Fruit fly (Drosophila melanogaster) whole organism, wandering third instar larva: Measurements from ENCODE around the gene Hr38.

Experiments used
- Abd-B ChIP-seq: fragments of >200 bp; optimal IDR thresholded peaks from 2 replicates; lab custom pipeline; 2017; ENCODE audit warnings: missing biosample characterization, missing genetic modification characterization
- CG32264 ChIP-seq: fragments of 200-800 bp; sonication (Bioruptor generic); optimal IDR thresholded peaks from 2 replicates; lab custom pipeline; 2016; ENCODE audit warnings: missing biosample characterization, missing genetic modification characterization
- CG9705 ChIP-seq: fragments of 200-800 bp; sonication (Bioruptor generic); optimal IDR thresholded peaks from 2 replicates; lab custom pipeline; 2018; ENCODE audit warnings: missing biosample characterization, mild to moderate bottlenecking, missing genetic modification characterization
- CrebA ChIP-seq: fragments of 200-800 bp; sonication (Bioruptor generic); optimal IDR thresholded peaks from 2 replicates; lab custom pipeline; 2016; ENCODE audit warnings: missing biosample characterization, mild to moderate bottlenecking, missing genetic modification characterization, borderline replicate concordance
- Dfd ChIP-seq: fragments of >200 bp; optimal IDR thresholded peaks from 2 replicates; lab custom pipeline; 2017; ENCODE audit warnings: missing biosample characterization, missing genetic modification characterization
- Dif ChIP-seq: fragments of 200-275, 200-300 bp; sonication (Bioruptor generic); optimal IDR thresholded peaks from 2 replicates; lab custom pipeline; 2018; ENCODE audit warnings: missing biosample characterization, missing genetic modification characterization; ENCODE audit not compliant: partially characterized antibody
- GATAd ChIP-seq: sonication (Bioruptor generic); optimal IDR thresholded peaks from 2 replicates; lab custom pipeline; 2016; ENCODE audit warnings: missing biosample characterization, missing genetic modification characterization
- HLH106 ChIP-seq: fragments of 200-800 bp; optimal IDR thresholded peaks from 3 replicates; lab custom pipeline; 2019; ENCODE audit warnings: missing biosample characterization, mild to moderate bottlenecking, missing genetic modification characterization, moderate library complexity
- Hnf4 ChIP-seq: fragments of 200-800 bp; sonication (Bioruptor generic); optimal IDR thresholded peaks from 2 replicates; lab custom pipeline; 2016; ENCODE audit warnings: missing biosample characterization, mild to moderate bottlenecking, missing genetic modification characterization
- Hr78 ChIP-seq: fragments of >200 bp; optimal IDR thresholded peaks from 2 replicates; lab custom pipeline; 2017; ENCODE audit warnings: missing biosample characterization, missing genetic modification characterization
- Hr83 ChIP-seq: fragments of 200-300 bp; sonication (Bioruptor generic); optimal IDR thresholded peaks from 2 replicates; lab custom pipeline; 2016; ENCODE audit warnings: missing biosample characterization, mild to moderate bottlenecking, missing genetic modification characterization, moderate library complexity; ENCODE audit not compliant: poor library complexity, severe bottlenecking
- Jra ChIP-seq: sonication (Bioruptor generic); optimal IDR thresholded peaks from 2 replicates; lab custom pipeline; 2016; ENCODE audit warnings: missing biosample characterization, missing genetic modification characterization
- Mio ChIP-seq: sonication (Bioruptor generic); optimal IDR thresholded peaks from 2 replicates; lab custom pipeline; 2016; ENCODE audit warnings: missing biosample characterization, missing genetic modification characterization
- Myc ChIP-seq: fragments of >200 bp; optimal IDR thresholded peaks from 2 replicates; lab custom pipeline; 2017
- N ChIP-seq: fragments of >200 bp; optimal IDR thresholded peaks from 2 replicates; lab custom pipeline; 2018; ENCODE audit warnings: missing biosample characterization, missing external identifiers, missing genetic modification characterization
- OdsH ChIP-seq: fragments of 200-800 bp; sonication (Bioruptor generic); optimal IDR thresholded peaks from 2 replicates; lab custom pipeline; 2016; ENCODE audit warnings: missing biosample characterization, mild to moderate bottlenecking, missing genetic modification characterization
- Rel ChIP-seq, 2 experiments: fragments of 200-800 bp; sonication (Bioruptor generic) in 1 of 2; optimal IDR thresholded peaks; 2 replicates in 1 of 2; 3 replicates in 1 of 2; lab custom pipeline; 2016 to 2019; ENCODE audit warnings: mild to moderate bottlenecking in 2 of 2, missing biosample characterization in 2 of 2, missing genetic modification characterization in 2 of 2, moderate library complexity in 1 of 2
- Sp1 ChIP-seq: fragments of 200-800 bp; sonication (Bioruptor generic); optimal IDR thresholded peaks from 3 replicates; lab custom pipeline; 2019; ENCODE audit warnings: missing biosample characterization, mild to moderate bottlenecking, missing genetic modification characterization, moderate library complexity
- Vsx2 ChIP-seq: fragments of 200-300, 225-300 bp; sonication (Bioruptor generic); optimal IDR thresholded peaks from 2 replicates; lab custom pipeline; 2018; ENCODE audit warnings: missing biosample characterization, missing genetic modification characterization; ENCODE audit not compliant: partially characterized antibody
- br ChIP-seq: fragments of 200-800 bp; sonication (Bioruptor generic); optimal IDR thresholded peaks from 2 replicates; lab custom pipeline; 2016; ENCODE audit warnings: missing biosample characterization, missing genetic modification characterization
- brk ChIP-seq: fragments of 200-800 bp; sonication (Bioruptor generic); optimal IDR thresholded peaks from 2 replicates; lab custom pipeline; 2016; ENCODE audit warnings: missing biosample characterization, mild to moderate bottlenecking, missing genetic modification characterization
- dl ChIP-seq, 2 experiments: fragments of 175-275, 200-275 bp in 1 of 2; fragments of 200-275 bp in 1 of 2; sonication (Bioruptor generic); optimal IDR thresholded peaks; lab custom pipeline; 2018; ENCODE audit warnings: mild to moderate bottlenecking in 2 of 2, missing biosample characterization in 2 of 2, missing genetic modification characterization in 2 of 2, moderate library complexity in 2 of 2; ENCODE audit not compliant: partially characterized antibody in 2 of 2, insufficient read depth in 1 of 2
- dmrt93B ChIP-seq: fragments of 200-800 bp; sonication (Bioruptor generic); optimal IDR thresholded peaks from 2 replicates; lab custom pipeline; 2018; ENCODE audit warnings: missing biosample characterization, mild to moderate bottlenecking, missing genetic modification characterization
- dsf ChIP-seq: sonication (Bioruptor generic); optimal IDR thresholded peaks from 2 replicates; lab custom pipeline; 2016; ENCODE audit warnings: missing biosample characterization, missing genetic modification characterization, borderline replicate concordance
- ey ChIP-seq: fragments of 200-800 bp; sonication (Bioruptor generic); optimal IDR thresholded peaks from 2 replicates; lab custom pipeline; 2016; ENCODE audit warnings: missing biosample characterization, missing genetic modification characterization
- foxo ChIP-seq, 2 experiments: fragments of 200-800 bp; sonication (Bioruptor generic); optimal IDR thresholded peaks; 2 replicates in 1 of 2; 3 replicates in 1 of 2; lab custom pipeline; 2016 to 2017; ENCODE audit warnings: missing biosample characterization in 2 of 2, missing genetic modification characterization in 2 of 2
- fru ChIP-seq: fragments of 200-800 bp; sonication (Bioruptor generic); optimal IDR thresholded peaks from 3 replicates; lab custom pipeline; 2016; ENCODE audit warnings: missing biosample characterization, mild to moderate bottlenecking, missing genetic modification characterization
- h ChIP-seq: fragments of 200-800 bp; sonication (Bioruptor generic); optimal IDR thresholded peaks from 3 replicates; lab custom pipeline; 2016; ENCODE audit warnings: missing biosample characterization, mild to moderate bottlenecking, missing genetic modification characterization
- jim ChIP-seq: fragments of 175-275, 200-325 bp; sonication (Bioruptor generic); optimal IDR thresholded peaks from 2 replicates; lab custom pipeline; 2016; ENCODE audit warnings: missing biosample characterization, mild to moderate bottlenecking, missing genetic modification characterization
- lola ChIP-seq: fragments of >200 bp; optimal IDR thresholded peaks from 2 replicates; lab custom pipeline; 2017; ENCODE audit warnings: missing biosample characterization, missing genetic modification characterization
- pan ChIP-seq: fragments of >200 bp; optimal IDR thresholded peaks from 2 replicates; lab custom pipeline; 2017
- psq ChIP-seq: fragments of 200-800 bp; sonication (Bioruptor generic); optimal IDR thresholded peaks from 3 replicates; lab custom pipeline; 2017; ENCODE audit warnings: missing biosample characterization, mild to moderate bottlenecking, missing genetic modification characterization, moderate library complexity
- rgr ChIP-seq: fragments of 200-800 bp; sonication (Bioruptor generic); optimal IDR thresholded peaks from 3 replicates; lab custom pipeline; 2016; ENCODE audit warnings: missing biosample characterization, mild to moderate bottlenecking, missing genetic modification characterization
- sage ChIP-seq: fragments of 200-800 bp; sonication (Bioruptor generic); optimal IDR thresholded peaks from 2 replicates; lab custom pipeline; 2016; ENCODE audit warnings: missing biosample characterization, mild to moderate bottlenecking, missing genetic modification characterization
- sv ChIP-seq: fragments of 200-800 bp; sonication (Bioruptor generic); optimal IDR thresholded peaks from 3 replicates; lab custom pipeline; 2016; ENCODE audit warnings: missing biosample characterization, missing genetic modification characterization
- tai ChIP-seq: sonication (Bioruptor generic); optimal IDR thresholded peaks from 2 replicates; lab custom pipeline; 2016; ENCODE audit warnings: missing biosample characterization, missing genetic modification characterization
- usp ChIP-seq: fragments of >200 bp; optimal IDR thresholded peaks from 2 replicates; lab custom pipeline; 2017; ENCODE audit warnings: missing biosample characterization, missing genetic modification characterization
- woc ChIP-seq: sonication (Bioruptor generic); optimal IDR thresholded peaks from 2 replicates; lab custom pipeline; 2016; ENCODE audit warnings: missing biosample characterization, mild to moderate bottlenecking, missing genetic modification characterization

Hr38 gene

DNA sequence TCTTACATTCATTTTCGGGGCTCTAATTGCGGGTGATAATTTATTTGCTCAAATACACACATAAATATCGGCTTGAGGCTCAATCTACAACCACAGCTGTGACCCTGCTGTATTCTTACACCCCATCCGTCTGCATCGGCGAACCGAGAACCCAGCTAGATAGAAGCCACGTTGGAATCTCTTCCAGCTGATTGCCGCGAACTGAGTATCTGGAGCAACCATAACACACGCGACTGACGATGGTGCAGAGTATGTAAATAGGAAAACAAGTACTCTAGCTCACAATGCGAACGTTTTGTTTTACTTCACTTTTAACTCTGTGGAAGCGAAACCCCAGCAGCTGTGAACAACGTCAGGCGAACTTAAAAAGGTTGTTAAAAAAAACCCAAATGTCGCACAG is 50.0 kb downstream of the Hr38 start:
- TF ChIP-seq Mio (GFP tag; lab: Kevin White, UChicago), result no peak

DNA sequence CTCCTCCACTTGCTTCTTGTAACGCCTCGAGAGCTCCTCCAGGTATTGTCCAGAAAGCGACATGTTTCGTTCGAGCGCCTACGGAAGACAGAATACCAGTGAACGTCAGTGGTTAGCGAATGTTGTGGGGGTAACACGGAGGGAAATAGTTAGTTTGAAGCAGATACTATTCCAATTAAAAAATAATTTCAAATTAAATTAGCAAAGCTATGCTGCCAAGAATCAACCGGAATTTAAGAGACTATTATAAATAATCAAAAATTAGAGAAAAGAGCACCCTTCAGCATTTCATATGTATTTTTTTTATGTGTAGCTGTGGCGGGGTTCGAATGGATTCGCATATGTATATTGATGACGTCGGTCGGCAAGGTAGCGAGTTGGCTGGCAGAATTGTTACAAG is 53.3 kb downstream of the Hr38 start:
- TF ChIP-seq fru (no peak), Myc (no peak), Abd-B (no peak), dsf (GFP tag; lab: Kevin White, UChicago) (no peak), Jra (GFP tag; lab: Kevin White, UChicago) (no peak), GATAd (GFP tag; lab: Kevin White, UChicago) (no peak), CrebA (GFP tag; lab: Kevin White, UChicago) (no peak), dmrt93B (GFP tag; lab: Kevin White, UChicago) (no peak), woc (GFP tag; lab: Kevin White, UChicago) (no peak), tai (GFP tag; lab: Kevin White, UChicago) (no peak), pan (lab: Kevin White, UChicago) (no peak), Dfd (GFP tag; lab: Kevin White, UChicago) (no peak), Sp1 (GFP tag; lab: Kevin White, UChicago) (no peak), br (no peak), CG32264 (GFP tag; lab: Kevin White, UChicago) (no peak), sage (GFP tag; lab: Kevin White, UChicago) (no peak), Hr78 (GFP tag; lab: Kevin White, UChicago) (no peak), sv (GFP tag; lab: Kevin White, UChicago) (no peak), psq (no peak)
- TF ChIP-seq, all 38 proteins: peak for 0

DNA sequence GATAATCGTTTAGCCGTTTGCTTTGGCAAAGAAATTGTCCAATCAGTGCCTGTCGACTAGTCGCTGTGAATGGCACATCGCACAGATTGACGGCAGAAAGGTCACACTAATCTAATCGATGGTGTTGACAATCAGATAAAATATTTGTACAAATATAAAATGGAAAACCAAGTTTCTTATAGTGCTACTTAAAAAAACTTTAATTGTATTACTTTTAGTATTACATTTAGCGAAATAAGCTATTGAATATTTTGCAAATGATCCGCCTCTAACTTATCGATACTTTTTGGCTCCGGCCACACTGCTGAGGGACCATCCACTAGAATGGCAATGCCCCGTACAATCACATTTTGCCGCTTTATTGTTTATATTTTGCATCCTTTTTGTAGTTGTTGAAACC is 58.3 kb downstream of the Hr38 start, which contains the start of the genes brun and CG2614:
Gene brun, minus strand, starts transcription at position 69 of the 400 bp plus-strand sequence.
Gene CG2614, plus strand, starts transcription at position 317 of the 400 bp plus-strand sequence.
- TF ChIP-seq Hr83 (GFP tag; lab: Kevin White, UChicago), result peak; percentile 47
- no peak for TF ChIP-seq Vsx2 (GFP tag; lab: Kevin White, UChicago)
- TF ChIP-seq Mio (GFP tag; lab: Kevin White, UChicago), result no peak
- no peak for TF ChIP-seq br
- no peak for TF ChIP-seq Abd-B
- TF ChIP-seq h (GFP tag; lab: Kevin White, UChicago), result peak; percentile 83
- TF ChIP-seq tai (GFP tag; lab: Kevin White, UChicago), result no peak
- TF ChIP-seq Rel (GFP tag; optimal IDR thresholded peaks at IDR 0.05; lab: Kevin White, UChicago), result no peak
- peak; percentile 37 for TF ChIP-seq Rel (tag; optimal IDR thresholded peaks at IDR 0.05; lab: Kevin White, UChicago)
- TF ChIP-seq sv (GFP tag; lab: Kevin White, UChicago), result peak; percentile 74
- peak; percentile 77 for TF ChIP-seq ey (GFP tag; lab: Kevin White, UChicago)
- TF ChIP-seq psq, result peak; percentile 64
- TF ChIP-seq lola (GFP tag; lab: Kevin White, UChicago), result no peak
- TF ChIP-seq Hr78 (GFP tag; lab: Kevin White, UChicago), result no peak
- TF ChIP-seq dmrt93B (GFP tag; lab: Kevin White, UChicago), result no peak
- no peak for TF ChIP-seq fru
- TF ChIP-seq dsf (GFP tag; lab: Kevin White, UChicago), result no peak
- TF ChIP-seq rgr (GFP tag; lab: Kevin White, UChicago), result peak; percentile 81
- peak; percentile 74 for TF ChIP-seq HLH106 (tag; lab: Kevin White, UChicago)
- TF ChIP-seq Dif (GFP tag; lab: Kevin White, UChicago), result no peak
- no peak for TF ChIP-seq jim (GFP tag; lab: Kevin White, UChicago)
- peak; percentile 81 for TF ChIP-seq GATAd (GFP tag; lab: Kevin White, UChicago)
- no peak for TF ChIP-seq sage (GFP tag; lab: Kevin White, UChicago)
- TF ChIP-seq CG32264 (GFP tag; lab: Kevin White, UChicago), result no peak
- no peak for TF ChIP-seq Hnf4 (GFP tag; lab: Kevin White, UChicago)
- peak; percentile 67 for TF ChIP-seq Myc
- TF ChIP-seq Dfd (GFP tag; lab: Kevin White, UChicago), result no peak
- TF ChIP-seq dl (GFP tag; optimal IDR thresholded peaks at IDR 0.05; lab: Kevin White, UChicago; ENCODE audit: insufficient read depth in 1 of 2, partially characterized antibody in 2 of 2), result no peak
- peak; percentile 50 for TF ChIP-seq CG9705 (GFP tag; lab: Kevin White, UChicago)
- no peak for TF ChIP-seq N
- no peak for TF ChIP-seq CrebA (GFP tag; lab: Kevin White, UChicago)
- TF ChIP-seq brk (GFP tag; lab: Kevin White, UChicago), result no peak
- peak; percentile 69 for TF ChIP-seq OdsH (GFP tag; lab: Kevin White, UChicago)
- TF ChIP-seq pan (lab: Kevin White, UChicago), result no peak
- TF ChIP-seq Jra (GFP tag; lab: Kevin White, UChicago), result no peak
- TF ChIP-seq usp (GFP tag; lab: Kevin White, UChicago), result no peak
- TF ChIP-seq woc (GFP tag; lab: Kevin White, UChicago), result peak; percentile 89
- no peak for TF ChIP-seq Sp1 (GFP tag; lab: Kevin White, UChicago)
- TF ChIP-seq foxo (GFP tag; optimal IDR thresholded peaks at IDR 0.05; lab: Kevin White, UChicago), result peak in 1 of 2 experiments; percentile 84
